Comparison of ENCODE assay signal across 1 worm cellular context in genomic region chrIII:7188300-7189052, ce11.
A peak's percentile ranks its signal among the peaks of the same experiment; 100 is the strongest.
TF ChIP-seq lines count a peak whose summit lies in the region.

Gene F37C12.21, plus strand, starts transcription at chrIII:7188357.
Gene F37C12.10, minus strand, starts transcription at chrIII:7188384.

TF ChIP-seq in whole organism, L4 larva, 104 proteins besides CTCF, POLR2A, EP300 and RAD21 (continued from another document):
- TF ChIP-seq F49E8.2 (tag; optimal IDR thresholded peaks at IDR 0.05; lab: Kevin White, UChicago; ENCODE audit: borderline replicate concordance): no peak
- TF ChIP-seq mes-2 (tag; optimal IDR thresholded peaks at IDR 0.05; lab: Kevin White, UChicago; ENCODE audit: poor library complexity, severe bottlenecking): peak; percentile 42
- no peak for TF ChIP-seq lim-7 (GFP tag; IDR thresholded peaks at IDR 0.05; lab: Robert Waterston, UW)
- TF ChIP-seq tag-97 (GFP tag; IDR thresholded peaks at IDR 0.05; lab: Robert Waterston, UW): no peak
- no peak for TF ChIP-seq lin-13 (GFP tag; optimal IDR thresholded peaks at IDR 0.05; lab: Kevin White, UChicago)
- TF ChIP-seq lir-3 (tag; optimal IDR thresholded peaks at IDR 0.05; lab: Kevin White, UChicago): no peak
- no peak for TF ChIP-seq dmd-8 (GFP tag; IDR thresholded peaks at IDR 0.05; lab: Robert Waterston, UW)
- peak; percentile 43 for TF ChIP-seq pqm-1 (tag; optimal IDR thresholded peaks at IDR 0.05; lab: Kevin White, UChicago)
- no peak for TF ChIP-seq aly-2 (tag; optimal IDR thresholded peaks at IDR 0.05; lab: Kevin White, UChicago)
- TF ChIP-seq dmd-9 (GFP tag; IDR thresholded peaks at IDR 0.05; lab: Robert Waterston, UW): no peak
- peak; percentile 41 for TF ChIP-seq lin-38 (GFP tag; IDR thresholded peaks at IDR 0.05; lab: Robert Waterston, UW)
- TF ChIP-seq daf-16 (GFP tag; optimal IDR thresholded peaks at IDR 0.05; lab: Kevin White, UChicago): no peak
- peak; percentile 81 for TF ChIP-seq daf-16 (tag; optimal IDR thresholded peaks at IDR 0.05; lab: Kevin White, UChicago)
- no peak for TF ChIP-seq pha-4 (GFP tag; IDR thresholded peaks at IDR 0.05; lab: Robert Waterston, UW)
- no peak for TF ChIP-seq pha-4 (tag; optimal IDR thresholded peaks at IDR 0.05; lab: Kevin White, UChicago)
- TF ChIP-seq ZK337.2 (GFP tag; IDR thresholded peaks at IDR 0.05; lab: Robert Waterston, UW): no peak
- no peak for TF ChIP-seq egl-43 (GFP tag; IDR thresholded peaks at IDR 0.05; lab: Robert Waterston, UW)
- no peak for TF ChIP-seq zfp-3 (GFP tag; conservative IDR thresholded peaks at IDR 0.05; lab: Robert Waterston, UW)
- TF ChIP-seq F37D6.2 (tag; optimal IDR thresholded peaks at IDR 0.05; lab: Kevin White, UChicago): no peak
- TF ChIP-seq lin-29 (GFP tag; IDR thresholded peaks at IDR 0.05; lab: Robert Waterston, UW): no peak
- TF ChIP-seq lin-39 (tag; optimal IDR thresholded peaks at IDR 0.05; lab: Kevin White, UChicago): no peak
- no peak for TF ChIP-seq ceh-62 (tag; optimal IDR thresholded peaks at IDR 0.05; lab: Kevin White, UChicago)
- TF ChIP-seq mdt-29 (GFP tag; IDR thresholded peaks at IDR 0.05; lab: Robert Waterston, UW): no peak
- TF ChIP-seq nhr-102 (tag; optimal IDR thresholded peaks at IDR 0.05; lab: Kevin White, UChicago): peak; percentile 7
- no peak for TF ChIP-seq duxl-1 (tag; optimal IDR thresholded peaks at IDR 0.05; lab: Kevin White, UChicago; ENCODE audit: poor library complexity)
- TF ChIP-seq spr-1 (tag; optimal IDR thresholded peaks at IDR 0.05; lab: Kevin White, UChicago): no peak
- no peak for TF ChIP-seq nhr-11 (tag; optimal IDR thresholded peaks at IDR 0.05; lab: Kevin White, UChicago)
- TF ChIP-seq nhr-77 (tag; optimal IDR thresholded peaks at IDR 0.05; lab: Kevin White, UChicago): peak; percentile 27
- no peak for TF ChIP-seq Y105C5A.15 (GFP tag; IDR thresholded peaks at IDR 0.05; lab: Robert Waterston, UW)
